Worm (Caenorhabditis elegans) whole organism, midembryonic: ENCODE measurements around the gene EGAP2.2.

Source experiments
- T22C8.4 ChIP-seq: fragments of 200-800 bp; sonication (Bioruptor generic); IDR thresholded peaks from 2 replicates; pipeline ENCODE4 v1.3.6; 2022; ENCODE audit warnings: missing genetic modification characterization, missing compliant biosample characterization
- cog-1 ChIP-seq: sonication (generic microtip); optimal IDR thresholded peaks from 2 replicates; lab custom pipeline; 2016; ENCODE audit warnings: missing genetic modification characterization, missing compliant biosample characterization
- flt-1 ChIP-seq: fragments of 200-800 bp; sonication (Bioruptor generic); IDR thresholded peaks from 2 replicates; pipeline ENCODE4 v1.3.6; 2022; ENCODE audit warnings: missing genetic modification characterization, missing compliant biosample characterization
- klf-2 ChIP-seq: fragments of 200-800 bp; sonication (Bioruptor generic); conservative IDR thresholded peaks from 2 replicates; pipeline ENCODE4 v1.3.6; 2022; ENCODE audit warnings: missing genetic modification reagents, missing genetic modification characterization, missing compliant biosample characterization
- ref-1 ChIP-seq: fragments of 200-800 bp; sonication (Bioruptor generic); conservative IDR thresholded peaks from 2 replicates; pipeline ENCODE4 v1.3.6; 2022; ENCODE audit warnings: missing genetic modification reagents, missing genetic modification characterization, missing compliant biosample characterization
- tab-1 ChIP-seq: fragments of 200-800 bp; sonication (Bioruptor generic); IDR thresholded peaks from 2 replicates; pipeline ENCODE4 v1.3.6; 2022; ENCODE audit warnings: missing genetic modification characterization, missing compliant biosample characterization
- ztf-29 ChIP-seq: fragments of 200-800 bp; sonication (Bioruptor generic); IDR thresholded peaks from 2 replicates; pipeline ENCODE4 v1.3.6; 2022; ENCODE audit warnings: missing genetic modification reagents, missing genetic modification characterization, missing compliant biosample characterization

ce11 chrII:5209122-5209521, 20.6 kb upstream of the EGAP2.2 start:
- TF ChIP-seq cog-1 = no peak
- no peak for TF ChIP-seq tab-1 (GFP tag; lab: Robert Waterston, UW)
- TF ChIP-seq flt-1 (GFP tag; lab: Robert Waterston, UW) = no peak
- no peak for TF ChIP-seq ztf-29 (GFP tag; lab: Robert Waterston, UW)
- no peak for TF ChIP-seq klf-2
- TF ChIP-seq T22C8.4 = no peak
- no peak for TF ChIP-seq ref-1 (GFP tag; lab: Robert Waterston, UW)
